Worm (Caenorhabditis elegans): ENCODE measurements around the gene clec-256.

Gene clec-256

DNA sequence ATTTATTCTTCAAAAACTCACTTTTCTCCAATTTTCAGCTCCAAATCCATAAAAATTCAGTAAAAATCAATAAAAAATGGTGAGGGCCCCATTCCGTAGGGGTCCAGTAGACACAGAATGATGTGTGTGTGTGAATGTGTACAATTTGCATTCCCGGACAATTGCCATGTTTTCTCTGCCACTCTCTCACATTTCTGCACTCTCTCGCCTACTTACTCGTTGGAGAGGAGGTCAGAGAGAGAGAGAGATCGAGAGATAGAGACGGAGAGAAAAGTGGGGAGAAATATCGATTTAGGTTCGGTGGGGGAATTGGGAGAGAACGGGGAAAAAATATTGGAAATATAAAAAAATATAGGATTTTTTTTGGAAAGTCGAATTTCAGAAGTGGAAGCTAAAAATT, 47.9 kb upstream of the clec-256 start (continued):
- TF ChIP-seq isw-1 (GFP tag; IDR thresholded peaks at IDR 0.05) (peak; percentile 64), fkh-4 (tag; optimal IDR thresholded peaks at IDR 0.05; ENCODE audit: borderline replicate concordance) (no peak), ceh-82 (tag; optimal IDR thresholded peaks at IDR 0.05) (peak; percentile 75 to 90 (median 85)), elt-3 (tag; optimal IDR thresholded peaks at IDR 0.05) (peak in 1 of 6 experiments; percentile 38), xbp-1 (tag; optimal IDR thresholded peaks at IDR 0.05) (peak; percentile 87), lsy-2 (tag; optimal IDR thresholded peaks at IDR 0.05) (peak; percentile 90 to 92), grh-1 (GFP tag; IDR thresholded peaks at IDR 0.05) (peak; percentile 72), nhr-47 (tag; optimal IDR thresholded peaks at IDR 0.05) (peak; percentile 95), C16A3.4 (tag; optimal IDR thresholded peaks at IDR 0.05) (peak; percentile 47), lin-39 (tag; optimal IDR thresholded peaks at IDR 0.05) (peak; percentile 30), hlh-4 (tag; optimal IDR thresholded peaks at IDR 0.05) (no peak), efl-1 (optimal IDR thresholded peaks at IDR 0.05) (peak; percentile 78 to 86), efl-1 (GFP tag; optimal IDR thresholded peaks at IDR 0.05 in 1 of 2) (peak; percentile 79 to 98), zag-1 (tag; optimal IDR thresholded peaks at IDR 0.05) (peak; percentile 5), nhr-77 (tag; optimal IDR thresholded peaks at IDR 0.05) (peak; percentile 64), mdl-1 (tag; optimal IDR thresholded peaks at IDR 0.05) (peak in 1 of 2 experiments; percentile 66), fkh-8 (tag; optimal IDR thresholded peaks at IDR 0.05) (no peak), nhr-20 (tag; optimal IDR thresholded peaks at IDR 0.05) (peak; percentile 78), mep-1 (tag; optimal IDR thresholded peaks at IDR 0.05) (peak; percentile 96), egl-27 (tag; optimal IDR thresholded peaks at IDR 0.05) (peak in 1 of 2 experiments; percentile 64), Y116A8C.19 (tag; optimal IDR thresholded peaks at IDR 0.05; ENCODE audit: borderline replicate concordance) (no peak), nhr-237 (tag; optimal IDR thresholded peaks at IDR 0.05) (peak; percentile 80), nhr-71 (tag; optimal IDR thresholded peaks at IDR 0.05) (peak; percentile 95), sup-37 (GFP tag; optimal IDR thresholded peaks at IDR 0.05) (no peak), nhr-19 (GFP tag; conservative IDR thresholded peaks at IDR 0.05) (peak; percentile 90), nhr-12 (tag; optimal IDR thresholded peaks at IDR 0.05) (no peak), C04F5.9 (tag; optimal IDR thresholded peaks at IDR 0.05) (no peak), ztf-11 (tag; optimal IDR thresholded peaks at IDR 0.05) (peak in 1 of 2 experiments; percentile 72), rnt-1 (tag; optimal IDR thresholded peaks at IDR 0.05) (no peak)

DNA sequence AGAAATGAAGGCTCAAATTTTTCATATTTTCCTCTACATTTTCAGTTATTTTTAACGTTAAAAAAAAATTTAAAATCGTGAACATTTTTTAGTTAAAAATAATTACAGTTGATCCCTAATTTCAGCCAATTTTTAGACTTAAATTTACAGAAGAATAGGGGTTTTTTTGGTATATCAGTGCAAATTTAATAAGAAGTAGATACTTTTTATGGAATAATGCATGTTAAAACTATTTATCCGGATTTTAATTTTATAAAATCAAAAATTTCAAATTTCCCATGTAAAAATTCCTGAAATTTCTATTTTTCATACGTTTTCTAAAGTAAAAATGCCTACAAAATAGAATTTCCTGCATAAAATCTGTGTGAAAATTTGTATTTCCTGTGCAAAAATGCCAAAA, 47.4 kb upstream of the clec-256 start:
- peak; percentile 97 for TF ChIP-seq alr-1 (tag; optimal IDR thresholded peaks at IDR 0.05; ENCODE audit: borderline replicate concordance)
- no peak for TF ChIP-seq jun-1 (tag; optimal IDR thresholded peaks at IDR 0.05)

DNA sequence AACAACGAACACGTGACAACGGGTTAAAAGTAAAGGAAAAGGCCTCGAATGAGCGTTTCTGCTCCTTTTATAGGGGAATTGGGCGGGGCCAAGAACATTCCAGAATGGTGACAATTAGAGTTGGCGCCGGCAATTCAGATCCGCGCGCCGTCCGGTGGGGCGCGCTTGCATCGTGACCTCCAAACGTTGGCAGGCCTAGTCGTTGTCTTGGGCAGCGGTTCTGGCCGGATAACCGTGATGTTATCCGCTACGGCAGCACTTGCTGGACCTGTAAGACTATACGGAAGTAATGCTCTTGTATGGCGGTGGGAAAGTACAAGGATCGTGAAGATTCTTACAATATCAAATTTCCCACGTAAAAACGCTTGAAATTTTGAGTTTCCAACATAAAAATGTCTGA, 46.7 kb upstream of the clec-256 start:
- peak in 1 of 2 experiments; percentile 10 for TF ChIP-seq ztf-11 (tag; optimal IDR thresholded peaks at IDR 0.05)
- TF ChIP-seq ceh-63 (GFP tag; optimal IDR thresholded peaks at IDR 0.05): peak; percentile 10

DNA sequence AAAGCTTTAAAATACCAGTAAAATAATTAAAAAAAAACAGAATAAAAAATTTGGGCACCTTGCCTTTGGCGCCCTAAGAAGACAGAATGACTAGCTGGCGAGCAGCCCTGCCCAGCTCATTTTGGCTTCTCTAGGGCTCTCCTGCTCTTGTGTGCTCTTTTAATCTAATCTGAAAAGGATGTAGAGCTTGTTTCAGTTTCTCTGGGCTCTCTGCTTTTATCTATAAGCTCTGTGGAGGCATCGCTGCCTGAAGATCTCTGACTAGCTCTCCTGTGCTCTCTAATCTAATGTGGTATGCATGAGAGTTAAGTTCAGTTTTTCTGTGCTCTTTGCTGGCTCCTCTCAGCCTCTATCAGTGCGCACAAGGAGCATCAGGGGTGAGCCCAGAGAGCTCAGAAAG, 45.6 kb upstream of the clec-256 start:
- TF ChIP-seq lir-3 (tag; optimal IDR thresholded peaks at IDR 0.05; ENCODE audit: poor library complexity): no peak
- no peak for TF ChIP-seq lin-15B (tag; optimal IDR thresholded peaks at IDR 0.05)
- TF ChIP-seq isw-1 (GFP tag; IDR thresholded peaks at IDR 0.05): no peak
- TF ChIP-seq aha-1 (tag; optimal IDR thresholded peaks at IDR 0.05): no peak
- TF ChIP-seq efl-1 (optimal IDR thresholded peaks at IDR 0.05): peak; percentile 0 to 10
- TF ChIP-seq efl-1 (GFP tag; optimal IDR thresholded peaks at IDR 0.05 in 1 of 2): no peak
- no peak for TF ChIP-seq zip-4 (GFP tag; optimal IDR thresholded peaks at IDR 0.05)
- TF ChIP-seq C34B4.2 (tag; optimal IDR thresholded peaks at IDR 0.05): no peak
- TF ChIP-seq ceh-82 (tag; optimal IDR thresholded peaks at IDR 0.05): peak in 1 of 3 experiments; percentile 44
- no peak for TF ChIP-seq swsn-7 (tag; optimal IDR thresholded peaks at IDR 0.05)
- TF ChIP-seq unc-86 (tag; optimal IDR thresholded peaks at IDR 0.05): peak; percentile 14
- TF ChIP-seq fkh-10 (GFP tag; optimal IDR thresholded peaks at IDR 0.05): peak; percentile 23
- no peak for TF ChIP-seq elt-3 (tag; optimal IDR thresholded peaks at IDR 0.05)
- no peak for TF ChIP-seq C04F5.9 (tag; optimal IDR thresholded peaks at IDR 0.05)
- TF ChIP-seq lin-14 (GFP tag; optimal IDR thresholded peaks at IDR 0.05): no peak
- TF ChIP-seq pqm-1 (tag; optimal IDR thresholded peaks at IDR 0.05): no peak
- TF ChIP-seq snpc-4 (tag; optimal IDR thresholded peaks at IDR 0.05): no peak
- TF ChIP-seq fkh-8 (tag; optimal IDR thresholded peaks at IDR 0.05): peak; percentile 32
